Fruit fly (Drosophila melanogaster) whole organism, adult: ENCODE results near the gene CG13108.

Experiments used
- CG11617 ChIP-seq: fragments of 200-800 bp; sonication (Bioruptor generic); optimal IDR thresholded peaks from 2 replicates; lab custom pipeline; 2017; ENCODE audit warnings: mild to moderate bottlenecking, missing biosample characterization, missing genetic modification reagents, missing genetic modification characterization
- CG12768 ChIP-seq: fragments of 200-800 bp; sonication (Bioruptor generic); optimal IDR thresholded peaks from 2 replicates; lab custom pipeline; 2017; ENCODE audit warnings: missing biosample characterization, missing genetic modification characterization, mild to moderate bottlenecking, moderate library complexity, missing genetic modification reagents
- CG14711 ChIP-seq: fragments of 200-800 bp; sonication (Bioruptor generic); optimal IDR thresholded peaks from 2 replicates; lab custom pipeline; 2018; ENCODE audit warnings: missing biosample characterization, mild to moderate bottlenecking, missing genetic modification characterization, moderate library complexity
- CG1620 ChIP-seq: fragments of 200-800 bp; sonication (Bioruptor generic); optimal IDR thresholded peaks from 2 replicates; lab custom pipeline; 2016; ENCODE audit warnings: missing biosample characterization, missing genetic modification characterization
- CG33017 ChIP-seq: fragments of 200-800 bp; sonication (Bioruptor generic); optimal IDR thresholded peaks from 2 replicates; lab custom pipeline; 2018; ENCODE audit warnings: missing biosample characterization, mild to moderate bottlenecking, missing genetic modification characterization, moderate library complexity
- CG5204 ChIP-seq: fragments of 200-800 bp; sonication (Bioruptor generic); optimal IDR thresholded peaks from 2 replicates; lab custom pipeline; 2016; ENCODE audit warnings: missing biosample characterization, missing genetic modification characterization
- CG7045 ChIP-seq: fragments of 200-800 bp; sonication (Bioruptor generic); optimal IDR thresholded peaks from 2 replicates; lab custom pipeline; 2017; ENCODE audit warnings: missing biosample characterization, mild to moderate bottlenecking, missing genetic modification characterization
- CG7101 ChIP-seq: fragments of 200-800 bp; sonication (Bioruptor generic); optimal IDR thresholded peaks from 2 replicates; lab custom pipeline; 2018; ENCODE audit warnings: missing biosample characterization, mild to moderate bottlenecking, missing genetic modification characterization, moderate library complexity
- Clk ChIP-seq: fragments of 200-800 bp; sonication (Bioruptor generic); optimal IDR thresholded peaks from 2 replicates; lab custom pipeline; 2017; ENCODE audit warnings: missing biosample characterization, missing genetic modification characterization
- Crg-1 ChIP-seq: fragments of 200-800 bp; sonication (Bioruptor generic); optimal IDR thresholded peaks from 2 replicates; lab custom pipeline; 2016; ENCODE audit warnings: missing biosample characterization, missing genetic modification characterization
- Hr96 ChIP-seq: fragments of 200-800 bp; sonication (Bioruptor generic); optimal IDR thresholded peaks from 2 replicates; lab custom pipeline; 2016; ENCODE audit warnings: missing biosample characterization, missing genetic modification characterization
- Mnt ChIP-seq: fragments of 200-800 bp; sonication (Bioruptor generic); optimal IDR thresholded peaks from 2 replicates; lab custom pipeline; 2016; ENCODE audit warnings: missing biosample characterization, mild to moderate bottlenecking, missing genetic modification characterization
- bab1 ChIP-seq: fragments of 200-800 bp; sonication (Bioruptor generic); optimal IDR thresholded peaks from 3 replicates; lab custom pipeline; 2019; ENCODE audit warnings: missing biosample characterization, mild to moderate bottlenecking, missing genetic modification characterization, moderate library complexity
- cic ChIP-seq: fragments of 200-800 bp; sonication (Bioruptor generic); optimal IDR thresholded peaks from 2 replicates; lab custom pipeline; 2017; ENCODE audit warnings: missing biosample characterization, mild to moderate bottlenecking, missing genetic modification characterization, moderate library complexity
- cnc ChIP-seq, 2 experiments: fragments of >200 bp; optimal IDR thresholded peaks; 2 replicates each; lab custom pipeline; 2017
- kay ChIP-seq: fragments of 200-800 bp; sonication (Bioruptor generic); peaks from one replicate; lab custom pipeline; 2016; ENCODE audit warnings: missing biosample characterization, missing genetic modification characterization, borderline replicate concordance
- ovo ChIP-seq: fragments of 200-800 bp; sonication (Bioruptor generic); optimal IDR thresholded peaks from 2 replicates; lab custom pipeline; 2016; ENCODE audit warnings: missing biosample characterization, missing genetic modification characterization
- pad ChIP-seq: fragments of 200-800 bp; sonication (Bioruptor generic); optimal IDR thresholded peaks from 3 replicates; lab custom pipeline; 2017; ENCODE audit warnings: missing biosample characterization, missing genetic modification characterization, mild to moderate bottlenecking, moderate library complexity, missing genetic modification reagents
- tj ChIP-seq: fragments of 200-800 bp; sonication (Bioruptor generic); optimal IDR thresholded peaks from 3 replicates; lab custom pipeline; 2017; ENCODE audit warnings: missing biosample characterization, mild to moderate bottlenecking, missing genetic modification characterization, moderate library complexity
- toe ChIP-seq: fragments of 200-800 bp; sonication (Bioruptor generic); optimal IDR thresholded peaks from 2 replicates; lab custom pipeline; 2016; ENCODE audit warnings: missing biosample characterization, missing genetic modification characterization

Gene CG13108

dm6 chr2L:9145761-9146160, 18.3 kb upstream of the CG13108 start:
- TF ChIP-seq Mnt (no peak), Crg-1 (GFP tag; lab: Kevin White, UChicago) (no peak), CG14711 (tag; lab: Kevin White, UChicago) (no peak), kay (GFP tag; lab: Kevin White, UChicago) (no peak), Clk (GFP tag; lab: Kevin White, UChicago) (no peak), Hr96 (GFP tag; lab: Kevin White, UChicago) (no peak), CG5204 (no peak), CG12768 (no peak), CG33017 (tag; lab: Kevin White, UChicago) (no peak), CG1620 (GFP tag; lab: Kevin White, UChicago) (no peak), ovo (no peak)

dm6 chr2L:9146270-9146975, 17.6 kb upstream of the CG13108 start:
- no peak for TF ChIP-seq cic (GFP tag; lab: Kevin White, UChicago)
- TF ChIP-seq CG14711 (tag; lab: Kevin White, UChicago) = no peak
- TF ChIP-seq tj (GFP tag; lab: Kevin White, UChicago) = no peak
- TF ChIP-seq CG7101 (tag; lab: Kevin White, UChicago) = no peak
- no peak for TF ChIP-seq CG5204
- no peak for TF ChIP-seq kay (GFP tag; lab: Kevin White, UChicago)
- TF ChIP-seq CG7045 = no peak

- TF ChIP-seq CG5204 (no peak), CG7101 (tag; lab: Kevin White, UChicago) (no peak), CG12768 (no peak), CG11617 (no peak), kay (GFP tag; lab: Kevin White, UChicago) (no peak), CG1620 (GFP tag; lab: Kevin White, UChicago) (no peak), Mnt (no peak), Clk (GFP tag; lab: Kevin White, UChicago) (no peak), Crg-1 (GFP tag; lab: Kevin White, UChicago) (no peak), CG33017 (tag; lab: Kevin White, UChicago) (no peak), cic (GFP tag; lab: Kevin White, UChicago) (no peak), ovo (no peak), CG7045 (no peak), bab1 (GFP tag; lab: Kevin White, UChicago) (no peak), CG14711 (tag; lab: Kevin White, UChicago) (no peak), Hr96 (GFP tag; lab: Kevin White, UChicago) (no peak), tj (GFP tag; lab: Kevin White, UChicago) (no peak), cnc (optimal IDR thresholded peaks at IDR 0.05; lab: Kevin White, UChicago) (no peak), pad (GFP tag; lab: Kevin White, UChicago) (no peak)
Measured at dm6 chr2L:9148133-9148532, 15.9 kb upstream of the CG13108 start.

- no peak for TF ChIP-seq Clk (GFP tag; lab: Kevin White, UChicago)
- no peak for TF ChIP-seq Crg-1 (GFP tag; lab: Kevin White, UChicago)
- TF ChIP-seq bab1 (GFP tag; lab: Kevin White, UChicago) = no peak
- no peak for TF ChIP-seq kay (GFP tag; lab: Kevin White, UChicago)
- TF ChIP-seq CG12768 = no peak
- no peak for TF ChIP-seq CG7045
- no peak for TF ChIP-seq CG33017 (tag; lab: Kevin White, UChicago)
- no peak for TF ChIP-seq toe
- TF ChIP-seq Hr96 (GFP tag; lab: Kevin White, UChicago) = no peak
- no peak for TF ChIP-seq pad (GFP tag; lab: Kevin White, UChicago)
- TF ChIP-seq Mnt = no peak
- TF ChIP-seq tj (GFP tag; lab: Kevin White, UChicago) = no peak
- no peak for TF ChIP-seq CG14711 (tag; lab: Kevin White, UChicago)
- no peak for TF ChIP-seq cic (GFP tag; lab: Kevin White, UChicago)
- TF ChIP-seq CG1620 (GFP tag; lab: Kevin White, UChicago) = no peak
- no peak for TF ChIP-seq cnc (optimal IDR thresholded peaks at IDR 0.05; lab: Kevin White, UChicago)
- no peak for TF ChIP-seq ovo
- no peak for TF ChIP-seq CG11617
- no peak for TF ChIP-seq CG5204
- TF ChIP-seq CG7101 (tag; lab: Kevin White, UChicago) = no peak
Measured at dm6 chr2L:9149426-9149825, 14.6 kb upstream of the CG13108 start.

- TF ChIP-seq CG7101 (tag; lab: Kevin White, UChicago) (no peak), CG33017 (tag; lab: Kevin White, UChicago) (no peak), cnc (optimal IDR thresholded peaks at IDR 0.05; lab: Kevin White, UChicago) (no peak), Crg-1 (GFP tag; lab: Kevin White, UChicago) (no peak), kay (GFP tag; lab: Kevin White, UChicago) (no peak), Mnt (no peak), tj (GFP tag; lab: Kevin White, UChicago) (no peak), pad (GFP tag; lab: Kevin White, UChicago) (no peak), cic (GFP tag; lab: Kevin White, UChicago) (no peak)
Measured at dm6 chr2L:9150112-9150511, 13.9 kb upstream of the CG13108 start.

- TF ChIP-seq Hr96 (GFP tag; lab: Kevin White, UChicago) = no peak
- TF ChIP-seq pad (GFP tag; lab: Kevin White, UChicago) = no peak
- no peak for TF ChIP-seq ovo
- TF ChIP-seq CG5204 = no peak
- TF ChIP-seq cic (GFP tag; lab: Kevin White, UChicago) = no peak
- no peak for TF ChIP-seq CG7045
- TF ChIP-seq toe = no peak
- TF ChIP-seq CG7101 (tag; lab: Kevin White, UChicago) = no peak
- no peak for TF ChIP-seq cnc (optimal IDR thresholded peaks at IDR 0.05; lab: Kevin White, UChicago)
- TF ChIP-seq Mnt = no peak
- TF ChIP-seq bab1 (GFP tag; lab: Kevin White, UChicago) = no peak
- TF ChIP-seq tj (GFP tag; lab: Kevin White, UChicago) = no peak
- TF ChIP-seq CG33017 (tag; lab: Kevin White, UChicago) = no peak
- no peak for TF ChIP-seq CG12768
- no peak for TF ChIP-seq kay (GFP tag; lab: Kevin White, UChicago)
- TF ChIP-seq CG14711 (tag; lab: Kevin White, UChicago) = no peak
- TF ChIP-seq CG1620 (GFP tag; lab: Kevin White, UChicago) = no peak
Measured at dm6 chr2L:9150805-9151204, 13.2 kb upstream of the CG13108 start.
